Worm (Caenorhabditis elegans): ENCODE data around the gene lias-1.

lias-1 gene

ce11 chrIII:3540424-3540823 is 35.5 kb upstream of the lias-1 start (continued):
- TF ChIP-seq efl-1 (optimal IDR thresholded peaks at IDR 0.05) (peak; percentile 63 to 67), efl-1 (GFP tag; optimal IDR thresholded peaks at IDR 0.05 in 1 of 2) (peak; percentile 66 to 96), F16B12.6 (tag; optimal IDR thresholded peaks at IDR 0.05) (no peak), blmp-1 (tag; optimal IDR thresholded peaks at IDR 0.05) (peak; percentile 33), efl-3 (GFP tag; optimal IDR thresholded peaks at IDR 0.05) (no peak), unc-98 (GFP tag; IDR thresholded peaks at IDR 0.05) (peak; percentile 70), nhr-84 (tag; optimal IDR thresholded peaks at IDR 0.05) (no peak), pag-3 (tag; optimal IDR thresholded peaks at IDR 0.05; ENCODE audit: borderline replicate concordance, insufficient read depth) (no peak), dpl-1 (GFP tag; optimal IDR thresholded peaks at IDR 0.05) (peak; percentile 53 to 64 (median 63)), xbp-1 (tag; optimal IDR thresholded peaks at IDR 0.05) (peak; percentile 81), fkh-4 (tag; optimal IDR thresholded peaks at IDR 0.05; ENCODE audit: borderline replicate concordance) (peak; percentile 24), hlh-17 (GFP tag; optimal IDR thresholded peaks at IDR 0.05; ENCODE audit: borderline replicate concordance) (no peak), rnt-1 (tag; optimal IDR thresholded peaks at IDR 0.05) (peak; percentile 80), zip-4 (GFP tag; optimal IDR thresholded peaks at IDR 0.05) (no peak), lin-15B (tag; optimal IDR thresholded peaks at IDR 0.05) (peak; percentile 62), vab-15 (tag; optimal IDR thresholded peaks at IDR 0.05) (no peak), zag-1 (tag; optimal IDR thresholded peaks at IDR 0.05) (no peak), lin-35 (GFP tag; optimal IDR thresholded peaks at IDR 0.05) (peak; percentile 59 to 85), lin-13 (GFP tag; optimal IDR thresholded peaks at IDR 0.05) (peak; percentile 42), nhr-85 (tag) (peak; percentile 87), skn-1 (tag; optimal IDR thresholded peaks at IDR 0.05) (peak; percentile 58), nhr-76 (tag; optimal IDR thresholded peaks at IDR 0.05) (no peak), nhr-12 (tag; optimal IDR thresholded peaks at IDR 0.05) (no peak), hpl-2 (GFP tag; optimal IDR thresholded peaks at IDR 0.05) (peak; percentile 49), sox-4 (tag; optimal IDR thresholded peaks at IDR 0.05) (peak; percentile 46), swsn-7 (tag; optimal IDR thresholded peaks at IDR 0.05) (peak; percentile 71), elt-2 (tag; optimal IDR thresholded peaks at IDR 0.05) (peak; percentile 43), nhr-11 (tag; optimal IDR thresholded peaks at IDR 0.05) (no peak), nhr-237 (tag; optimal IDR thresholded peaks at IDR 0.05) (peak; percentile 31), unc-130 (tag; optimal IDR thresholded peaks at IDR 0.05) (no peak), aly-2 (tag; optimal IDR thresholded peaks at IDR 0.05) (no peak), mep-1 (tag; optimal IDR thresholded peaks at IDR 0.05) (peak; percentile 73), snpc-4 (tag; optimal IDR thresholded peaks at IDR 0.05) (peak; percentile 2), ceh-90 (tag; optimal IDR thresholded peaks at IDR 0.05) (peak; percentile 51), ceh-88 (GFP tag; IDR thresholded peaks at IDR 0.05) (peak; percentile 60), sup-37 (GFP tag; optimal IDR thresholded peaks at IDR 0.05) (no peak), ets-5 (GFP tag; IDR thresholded peaks at IDR 0.05) (no peak), ama-1 (optimal IDR thresholded peaks at IDR 0.05) (no peak), unc-86 (tag; optimal IDR thresholded peaks at IDR 0.05) (no peak), nhr-47 (tag; optimal IDR thresholded peaks at IDR 0.05) (peak; percentile 85), fkh-10 (GFP tag; optimal IDR thresholded peaks at IDR 0.05) (no peak), isw-1 (GFP tag; IDR thresholded peaks at IDR 0.05) (peak; percentile 63), ceh-82 (tag; optimal IDR thresholded peaks at IDR 0.05) (peak in 1 of 3 experiments; percentile 29), unc-30 (tag; optimal IDR thresholded peaks at IDR 0.05) (no peak), alr-1 (tag; optimal IDR thresholded peaks at IDR 0.05; ENCODE audit: borderline replicate concordance) (no peak), nhr-90 (tag; optimal IDR thresholded peaks at IDR 0.05; ENCODE audit: poor library complexity) (peak; percentile 85), tlp-1 (tag; optimal IDR thresholded peaks at IDR 0.05) (no peak), ztf-11 (tag; optimal IDR thresholded peaks at IDR 0.05) (peak in 1 of 2 experiments; percentile 73)

Measured in whole organism, L1 larva.